Fruit fly (Drosophila melanogaster) whole organism, embryonic: Measurements from ENCODE around the gene yellow-g.

Experiments used
- CG10431 ChIP-seq: fragments of 200-800 bp; sonication (Bioruptor generic); optimal IDR thresholded peaks from 3 replicates; lab custom pipeline; 2018; ENCODE audit warnings: missing biosample characterization, mild to moderate bottlenecking, missing genetic modification characterization
- CG10543 ChIP-seq: fragments of 200-800 bp; sonication (Bioruptor generic); optimal IDR thresholded peaks from 3 replicates; lab custom pipeline; 2017; ENCODE audit warnings: missing biosample characterization, mild to moderate bottlenecking, missing genetic modification characterization, moderate library complexity
- CG10959 ChIP-seq: fragments of 200-800 bp; sonication (Bioruptor generic); IDR thresholded peaks from 2 replicates; pipeline ENCODE4 v1.3.6; 2022; ENCODE audit warnings: missing biosample characterization, missing genetic modification characterization
- CG12104 ChIP-seq: fragments of 200-800 bp; sonication (Bioruptor generic); optimal IDR thresholded peaks from 3 replicates; lab custom pipeline; 2016; ENCODE audit warnings: missing biosample characterization, missing genetic modification characterization
- CG12942 ChIP-seq: fragments of 200-800 bp; sonication (Bioruptor generic); optimal IDR thresholded peaks from 3 replicates; lab custom pipeline; 2016; ENCODE audit warnings: missing biosample characterization, missing genetic modification characterization
- CG14014 ChIP-seq: fragments of 200-800 bp; sonication (Bioruptor generic); IDR thresholded peaks from 2 replicates; pipeline ENCODE4 v1.3.6; 2022; ENCODE audit warnings: missing biosample characterization, missing genetic modification characterization
- CG17186 ChIP-seq: fragments of 200-800 bp; sonication (Bioruptor generic); optimal IDR thresholded peaks from 3 replicates; lab custom pipeline; 2017; ENCODE audit warnings: missing biosample characterization, missing genetic modification reagents, missing genetic modification characterization
- CG17361 ChIP-seq: fragments of 200-800 bp; sonication (Bioruptor generic); IDR thresholded peaks from 3 replicates; pipeline ENCODE4 v1.3.6; 2022; ENCODE audit warnings: missing biosample characterization, missing genetic modification characterization
- CG3407 ChIP-seq: fragments of 200-800 bp; sonication (Bioruptor generic); optimal IDR thresholded peaks from 2 replicates; lab custom pipeline; 2018; ENCODE audit warnings: missing biosample characterization, mild to moderate bottlenecking, missing genetic modification characterization
- CG42726 ChIP-seq: fragments of 200-800 bp; sonication (Bioruptor generic); IDR thresholded peaks from 2 replicates; pipeline ENCODE4 v1.3.6; 2022; ENCODE audit warnings: missing biosample characterization, missing genetic modification characterization; ENCODE audit not compliant: partially characterized antibody
- CG4282 ChIP-seq: fragments of 200-800 bp; sonication (Bioruptor generic); optimal IDR thresholded peaks from 2 replicates; lab custom pipeline; 2016; ENCODE audit warnings: missing biosample characterization, missing genetic modification characterization
- CG4854 ChIP-seq: fragments of 200-800 bp; sonication (Bioruptor generic); optimal IDR thresholded peaks from 2 replicates; lab custom pipeline; 2016; ENCODE audit warnings: missing biosample characterization, missing genetic modification characterization, inconsistent platforms
- CG5180 ChIP-seq: fragments of 200-800 bp; sonication (Bioruptor generic); optimal IDR thresholded peaks from 3 replicates; lab custom pipeline; 2017; ENCODE audit warnings: missing biosample characterization, missing genetic modification characterization, mild to moderate bottlenecking, moderate library complexity, missing genetic modification reagents
- CG7271 ChIP-seq: fragments of 200-800 bp; sonication (Bioruptor generic); optimal IDR thresholded peaks from 2 replicates; lab custom pipeline; 2018; ENCODE audit warnings: missing biosample characterization, mild to moderate bottlenecking, missing genetic modification characterization, moderate library complexity
- CG8290 ChIP-seq, 3 experiments: fragments of 200-800 bp; sonication (Bioruptor generic); optimal IDR thresholded peaks; 2 replicates each; lab custom pipeline; 2016 to 2019; ENCODE audit warnings: missing biosample characterization in 3 of 3, missing genetic modification characterization in 3 of 3, mild to moderate bottlenecking in 2 of 3, moderate library complexity in 1 of 3
- CG8944 ChIP-seq: fragments of 200-800 bp; sonication (Bioruptor generic); optimal IDR thresholded peaks from 3 replicates; lab custom pipeline; 2016; ENCODE audit warnings: missing biosample characterization, missing genetic modification characterization
- D19A ChIP-seq: fragments of 200-800 bp; optimal IDR thresholded peaks from 3 replicates; lab custom pipeline; 2019; ENCODE audit warnings: missing biosample characterization, mild to moderate bottlenecking, missing genetic modification characterization, moderate library complexity
- Dbx ChIP-seq: fragments of 200-800 bp; sonication (Bioruptor generic); IDR thresholded peaks from 3 replicates; pipeline ENCODE4 v1.3.6; 2022; ENCODE audit warnings: missing biosample characterization, missing genetic modification characterization
- Elba2 ChIP-seq: fragments of 200-800 bp; sonication (Bioruptor generic); optimal IDR thresholded peaks from 3 replicates; lab custom pipeline; 2016; ENCODE audit warnings: missing biosample characterization, missing genetic modification characterization
- HLH3B ChIP-seq: fragments of 200-800 bp; sonication (Bioruptor generic); IDR thresholded peaks from 2 replicates; pipeline ENCODE4 v1.3.6; 2022; ENCODE audit warnings: missing biosample characterization, missing genetic modification characterization
- Hsf ChIP-seq: fragments of 200-800 bp; sonication (Bioruptor generic); optimal IDR thresholded peaks from 3 replicates; lab custom pipeline; 2016; ENCODE audit warnings: missing biosample characterization, missing genetic modification characterization
- Myb ChIP-seq: fragments of 200-800 bp; sonication (Bioruptor generic); optimal IDR thresholded peaks from 2 replicates; lab custom pipeline; 2016; ENCODE audit warnings: missing biosample characterization, missing genetic modification characterization
- Neu2 ChIP-seq: fragments of 200-800 bp; sonication (Bioruptor generic); optimal IDR thresholded peaks from 3 replicates; lab custom pipeline; 2016; ENCODE audit warnings: missing biosample characterization, missing genetic modification characterization, borderline replicate concordance
- Pdp1 ChIP-seq, 2 experiments: fragments of 200-800 bp; sonication (Bioruptor generic); optimal IDR thresholded peaks; 3 replicates each; lab custom pipeline; 2016; ENCODE audit warnings: missing biosample characterization in 2 of 2, missing genetic modification characterization in 2 of 2, mild to moderate bottlenecking in 1 of 2, moderate library complexity in 1 of 2
- Ravus ChIP-seq: fragments of 200-800 bp; sonication (Bioruptor generic); IDR thresholded peaks from 2 replicates; pipeline ENCODE4 v1.3.6; 2022; ENCODE audit warnings: missing biosample characterization, missing genetic modification characterization
- TFAM ChIP-seq: fragments of 200-800 bp; sonication (Bioruptor generic); optimal IDR thresholded peaks from 2 replicates; lab custom pipeline; 2017; ENCODE audit warnings: missing biosample characterization, missing genetic modification characterization, inconsistent platforms
- Xbp1 ChIP-seq: fragments of 200-800 bp; sonication (Bioruptor generic); optimal IDR thresholded peaks from 3 replicates; lab custom pipeline; 2016; ENCODE audit warnings: missing biosample characterization, mild to moderate bottlenecking, missing genetic modification characterization
- Xrp1 ChIP-seq: fragments of 200-800 bp; sonication (Bioruptor generic); IDR thresholded peaks from 2 replicates; pipeline ENCODE4 v1.3.6; 2022; ENCODE audit warnings: missing biosample characterization, missing genetic modification characterization
- amos ChIP-seq: fragments of 200-800 bp; sonication (Bioruptor generic); IDR thresholded peaks from 2 replicates; pipeline ENCODE4 v1.3.6; 2022; ENCODE audit warnings: missing biosample characterization, missing genetic modification characterization; ENCODE audit not compliant: partially characterized antibody
- ara ChIP-seq: fragments of 200-800 bp; sonication (Bioruptor generic); IDR thresholded peaks from 2 replicates; pipeline ENCODE4 v1.3.6; 2022; ENCODE audit warnings: missing biosample characterization, missing genetic modification characterization
- ato ChIP-seq: fragments of 200-800 bp; sonication (Bioruptor generic); IDR thresholded peaks from 2 replicates; pipeline ENCODE4 v1.3.6; 2022; ENCODE audit warnings: missing biosample characterization, missing genetic modification characterization; ENCODE audit not compliant: partially characterized antibody
- bcd ChIP-seq: fragments of 200-800 bp; sonication (Bioruptor generic); optimal IDR thresholded peaks from 2 replicates; lab custom pipeline; 2017; ENCODE audit warnings: missing biosample characterization, mild to moderate bottlenecking, missing genetic modification characterization
- corto ChIP-seq: fragments of 200-800 bp; sonication (Bioruptor generic); optimal IDR thresholded peaks from 2 replicates; lab custom pipeline; 2016; ENCODE audit warnings: missing biosample characterization, mild to moderate bottlenecking, missing genetic modification characterization, moderate library complexity
- disco-r ChIP-seq: fragments of 200-800 bp; sonication (Bioruptor generic); optimal IDR thresholded peaks from 2 replicates; lab custom pipeline; 2016; ENCODE audit warnings: missing biosample characterization, missing genetic modification characterization
- gfzf ChIP-seq: fragments of 200-800 bp; sonication (Bioruptor generic); optimal IDR thresholded peaks from 2 replicates; lab custom pipeline; 2016; ENCODE audit warnings: missing biosample characterization, mild to moderate bottlenecking, missing genetic modification characterization, moderate library complexity
- jing ChIP-seq: fragments of 200-800 bp; sonication (Bioruptor generic); optimal IDR thresholded peaks from 2 replicates; lab custom pipeline; 2018; ENCODE audit warnings: missing biosample characterization, mild to moderate bottlenecking, missing genetic modification characterization
- lmd ChIP-seq: fragments of 200-800 bp; sonication (Bioruptor generic); IDR thresholded peaks from 2 replicates; pipeline ENCODE4 v1.3.6; 2022; ENCODE audit warnings: missing biosample characterization, missing genetic modification characterization
- pfk ChIP-seq: fragments of 200-800 bp; sonication (Bioruptor generic); optimal IDR thresholded peaks from 2 replicates; lab custom pipeline; 2018; ENCODE audit warnings: missing biosample characterization, mild to moderate bottlenecking, missing genetic modification characterization, moderate library complexity
- pros ChIP-seq: fragments of 200-800 bp; sonication (Bioruptor generic); optimal IDR thresholded peaks from 3 replicates; lab custom pipeline; 2019; ENCODE audit warnings: missing biosample characterization, mild to moderate bottlenecking, missing genetic modification characterization, moderate library complexity
- pzg ChIP-seq: fragments of 200-800 bp; sonication (Bioruptor generic); optimal IDR thresholded peaks from 3 replicates; lab custom pipeline; 2018; ENCODE audit warnings: missing biosample characterization, mild to moderate bottlenecking, missing genetic modification characterization, moderate library complexity
- rib ChIP-seq: fragments of 200-800 bp; sonication (Bioruptor generic); IDR thresholded peaks from 2 replicates; pipeline ENCODE4 v1.3.6; 2022; ENCODE audit warnings: missing biosample characterization, missing genetic modification characterization
- row ChIP-seq: fragments of 200-800 bp; sonication (Bioruptor generic); IDR thresholded peaks from 3 replicates; pipeline ENCODE4 v1.3.6; 2022; ENCODE audit warnings: missing biosample characterization, missing genetic modification characterization
- run ChIP-seq: fragments of 200-800 bp; sonication (Bioruptor generic); optimal IDR thresholded peaks from 3 replicates; lab custom pipeline; 2018; ENCODE audit warnings: missing biosample characterization, mild to moderate bottlenecking, missing genetic modification characterization
- sd ChIP-seq: fragments of 200-800 bp; sonication (Bioruptor generic); optimal IDR thresholded peaks from 3 replicates; lab custom pipeline; 2018; ENCODE audit warnings: missing biosample characterization, mild to moderate bottlenecking, missing genetic modification characterization, moderate library complexity
- seq ChIP-seq: fragments of 200-800 bp; sonication (Bioruptor generic); IDR thresholded peaks from 2 replicates; pipeline ENCODE4 v1.3.6; 2022; ENCODE audit warnings: missing biosample characterization, missing genetic modification characterization
- slbo ChIP-seq: fragments of 200-800 bp; sonication (Bioruptor generic); IDR thresholded peaks from 2 replicates; pipeline ENCODE4 v1.3.6; 2022; ENCODE audit warnings: missing biosample characterization, missing genetic modification characterization
- sna ChIP-seq: fragments of 200-800 bp; sonication (Bioruptor generic); IDR thresholded peaks from 2 replicates; pipeline ENCODE4 v1.3.6; 2022; ENCODE audit warnings: missing biosample characterization, missing genetic modification characterization; ENCODE audit not compliant: partially characterized antibody
- sr ChIP-seq: fragments of 200-800 bp; sonication (Bioruptor generic); IDR thresholded peaks from 3 replicates; pipeline ENCODE4 v1.3.6; 2022; ENCODE audit warnings: missing biosample characterization, missing genetic modification characterization
- tin ChIP-seq: fragments of 200-800 bp; sonication (Bioruptor generic); optimal IDR thresholded peaks from 3 replicates; lab custom pipeline; 2016; ENCODE audit warnings: missing biosample characterization, missing genetic modification characterization

Gene yellow-g

dm6 chr3L:2243846-2244528, 28.6 kb downstream of the yellow-g start, which contains the start of gene CG32301 (continued):
- TF ChIP-seq CG8290 (GFP tag; optimal IDR thresholded peaks at IDR 0.05; lab: Kevin White, UChicago), result peak; percentile 98
- peak; percentile 95 to 96 for TF ChIP-seq CG8290 (tag; optimal IDR thresholded peaks at IDR 0.05; lab: Kevin White, UChicago)
- TF ChIP-seq Elba2 (GFP tag; lab: Kevin White, UChicago), result no peak
- TF ChIP-seq slbo (GFP tag; lab: Robert Waterston, UW), result no peak
- no peak for TF ChIP-seq CG7271 (tag; lab: Kevin White, UChicago)
- TF ChIP-seq amos (GFP tag; lab: Robert Waterston, UW), result peak; percentile 32; the same call in 1 of the 2 replicates
- TF ChIP-seq rib (GFP tag; lab: Robert Waterston, UW), result no peak
- TF ChIP-seq lmd (GFP tag; lab: Robert Waterston, UW), result no peak
- no peak for TF ChIP-seq TFAM
- TF ChIP-seq sna (GFP tag; lab: Robert Waterston, UW), result peak; percentile 64
- TF ChIP-seq HLH3B (GFP tag; lab: Robert Waterston, UW), result no peak
- 0 out of 2 replicates have a peak, but pooled peaks have one; percentile 24 for TF ChIP-seq CG42726 (GFP tag; lab: Robert Waterston, UW)
- no peak for TF ChIP-seq Xrp1 (GFP tag; lab: Robert Waterston, UW)
- TF ChIP-seq CG17186 (GFP tag; lab: Kevin White, UChicago), result no peak
- TF ChIP-seq CG10543, result no peak
- TF ChIP-seq Neu2, result no peak
- TF ChIP-seq Xbp1 (GFP tag; lab: Kevin White, UChicago), result no peak
- no peak for TF ChIP-seq CG14014
- peak; percentile 3 for TF ChIP-seq pzg (GFP tag; lab: Kevin White, UChicago)
- TF ChIP-seq Pdp1 (GFP tag; optimal IDR thresholded peaks at IDR 0.05; lab: Kevin White, UChicago), result no peak
- no peak for TF ChIP-seq CG10959 (GFP tag; lab: Robert Waterston, UW)
- no peak for TF ChIP-seq seq
- TF ChIP-seq CG4282 (GFP tag; lab: Kevin White, UChicago), result no peak
- peak; percentile 97 for TF ChIP-seq Myb (GFP tag; lab: Kevin White, UChicago)
- no peak for TF ChIP-seq D19A (tag; lab: Kevin White, UChicago)
- no peak for TF ChIP-seq corto (GFP tag; lab: Kevin White, UChicago)
- TF ChIP-seq row, result no peak
- no peak for TF ChIP-seq run (tag; lab: Kevin White, UChicago)
- TF ChIP-seq sd, result no peak
- TF ChIP-seq tin (GFP tag; lab: Kevin White, UChicago), result no peak
- no peak for TF ChIP-seq CG5180 (GFP tag; lab: Kevin White, UChicago)
- no peak for TF ChIP-seq CG12104
- no peak for TF ChIP-seq CG12942 (GFP tag; lab: Kevin White, UChicago)
- peak; percentile 42 for TF ChIP-seq gfzf
- TF ChIP-seq jing (GFP tag; lab: Kevin White, UChicago), result no peak
- TF ChIP-seq CG3407 (GFP tag; lab: Kevin White, UChicago), result no peak
- no peak for TF ChIP-seq sr (GFP tag; lab: Robert Waterston, UW)
- TF ChIP-seq disco-r (GFP tag; lab: Kevin White, UChicago), result no peak
- no peak for TF ChIP-seq pros (GFP tag; lab: Kevin White, UChicago)
- TF ChIP-seq CG8944 (GFP tag; lab: Kevin White, UChicago), result no peak
- no peak for TF ChIP-seq CG17361 (GFP tag; lab: Robert Waterston, UW)
- TF ChIP-seq Dbx (GFP tag; lab: Robert Waterston, UW), result no peak
- no peak for TF ChIP-seq CG4854 (GFP tag; lab: Kevin White, UChicago)
- no peak for TF ChIP-seq pfk (GFP tag; lab: Kevin White, UChicago)
- no peak for TF ChIP-seq Ravus (GFP tag; lab: Robert Waterston, UW)
- TF ChIP-seq ara (GFP tag; lab: Robert Waterston, UW), result no peak
- no peak for TF ChIP-seq bcd (GFP tag; lab: Kevin White, UChicago)
- no peak for TF ChIP-seq CG10431
- TF ChIP-seq Hsf (GFP tag; lab: Kevin White, UChicago), result no peak
- TF ChIP-seq ato, result peak; percentile 29; the same call in 1 of the 2 replicates
